Worm (Caenorhabditis elegans) whole organism, midembryonic: ENCODE measurements around the gene C03A7.13.

ENCODE experiments used
- T22C8.4 ChIP-seq: fragments of 200-800 bp; sonication (Bioruptor generic); IDR thresholded peaks from 2 replicates; pipeline ENCODE4 v1.3.6; 2022; ENCODE audit warnings: missing genetic modification characterization, missing compliant biosample characterization
- tab-1 ChIP-seq: fragments of 200-800 bp; sonication (Bioruptor generic); IDR thresholded peaks from 2 replicates; pipeline ENCODE4 v1.3.6; 2022; ENCODE audit warnings: missing genetic modification characterization, missing compliant biosample characterization

DNA sequence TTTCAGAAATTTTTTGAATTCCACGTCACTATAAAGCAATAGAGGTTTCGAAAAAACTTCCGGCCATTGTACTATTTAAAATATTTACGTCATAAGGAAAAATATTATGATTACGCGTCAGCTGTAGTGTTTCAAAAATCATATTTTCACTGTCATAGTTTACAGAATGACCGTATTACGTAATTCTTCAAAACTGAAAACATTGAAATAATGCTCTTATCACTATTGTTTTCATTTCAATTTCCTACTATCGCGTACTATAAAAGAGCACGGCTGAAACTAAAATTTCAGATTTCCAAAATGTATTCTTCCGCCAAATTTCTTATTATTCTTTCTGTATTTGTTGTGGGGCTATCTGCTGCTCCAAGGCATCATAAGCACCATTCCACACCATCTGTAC, 47.8 kb downstream of the C03A7.13 start, which contains the start of gene F14F9.2:
- TF ChIP-seq tab-1 (GFP tag; lab: Robert Waterston, UW) = no peak
- TF ChIP-seq T22C8.4 (GFP tag; lab: Robert Waterston, UW) = no peak
